Worm (Caenorhabditis elegans) whole organism, young adult: ENCODE results near the gene F59A7.14.

Experiments
- B0261.1 ChIP-seq: sonication (generic microtip); optimal IDR thresholded peaks from 2 replicates; lab custom pipeline; 2016; ENCODE audit warnings: mild to moderate bottlenecking, missing genetic modification characterization, moderate library complexity, missing compliant biosample characterization
- B0336.3 ChIP-seq: fragments of 200-800 bp; sonication (Bioruptor generic); IDR thresholded peaks from 2 replicates; pipeline ENCODE4 v1.3.6; 2022; ENCODE audit warnings: missing genetic modification characterization, missing compliant biosample characterization
- C06A6.2 ChIP-seq: fragments of 200-800 bp; sonication (Bioruptor generic); conservative IDR thresholded peaks from 2 replicates; pipeline ENCODE4 v1.3.6; 2022; ENCODE audit warnings: missing genetic modification characterization, missing compliant biosample characterization
- C17E4.6 ChIP-seq: fragments of 200-800 bp; sonication (Bioruptor generic); IDR thresholded peaks from 2 replicates; pipeline ENCODE4 v1.3.6; 2022; ENCODE audit warnings: missing genetic modification reagents, missing genetic modification characterization, missing compliant biosample characterization
- F33H1.4 ChIP-seq: fragments of 200-800 bp; sonication (Bioruptor generic); IDR thresholded peaks from 2 replicates; pipeline ENCODE4 v1.3.6; 2022; ENCODE audit warnings: missing genetic modification reagents, missing genetic modification characterization, missing compliant biosample characterization
- F37B4.10 ChIP-seq: fragments of 200-800 bp; sonication (Bioruptor generic); IDR thresholded peaks from 2 replicates; pipeline ENCODE4 v1.3.6; 2022; ENCODE audit warnings: missing genetic modification characterization, missing compliant biosample characterization
- F55B11.4 ChIP-seq: sonication (generic microtip); optimal IDR thresholded peaks from 2 replicates; lab custom pipeline; 2016; ENCODE audit warnings: missing compliant biosample characterization, missing genetic modification characterization, borderline replicate concordance; ENCODE audit not compliant: insufficient read depth
- F57C9.4 ChIP-seq: sonication (generic microtip); optimal IDR thresholded peaks from 2 replicates; lab custom pipeline; 2017; ENCODE audit warnings: mild to moderate bottlenecking, missing genetic modification characterization, missing compliant biosample characterization
- T07F8.4 ChIP-seq: sonication (generic microtip); optimal IDR thresholded peaks from 2 replicates; lab custom pipeline; 2016; ENCODE audit warnings: mild to moderate bottlenecking, missing genetic modification characterization, moderate library complexity, missing compliant biosample characterization
- ama-1 ChIP-seq, 3 experiments: fragments of 150-350 bp in 1 of 3; sonication (generic microtip) in 2 of 3; optimal IDR thresholded peaks; 2 replicates each; lab custom pipeline; 2014 to 2018; ENCODE audit warnings: missing biosample characterization in 2 of 3, missing genetic modification characterization in 2 of 3, missing genetic modification reagents in 2 of 3
- aptf-3 ChIP-seq: fragments of 200-800 bp; sonication (Bioruptor generic); IDR thresholded peaks from 2 replicates; pipeline ENCODE4 v1.3.6; 2022; ENCODE audit warnings: missing genetic modification characterization, missing compliant biosample characterization
- athp-1 ChIP-seq: sonication (generic microtip); optimal IDR thresholded peaks from 2 replicates; lab custom pipeline; 2017; ENCODE audit warnings: mild to moderate bottlenecking, missing genetic modification characterization, missing compliant biosample characterization
- attf-3 ChIP-seq: fragments of 200-800 bp; sonication (Bioruptor generic); conservative IDR thresholded peaks from 2 replicates; pipeline ENCODE4 v1.3.6; 2022; ENCODE audit warnings: missing genetic modification reagents, missing genetic modification characterization, missing compliant biosample characterization
- attf-5 ChIP-seq: fragments of 200-800 bp; sonication (Bioruptor generic); optimal IDR thresholded peaks from 2 replicates; lab custom pipeline; 2018; ENCODE audit warnings: mild to moderate bottlenecking, missing genetic modification characterization, missing compliant biosample characterization
- bed-2 ChIP-seq: fragments of 200-800 bp; sonication (Bioruptor generic); IDR thresholded peaks from 2 replicates; pipeline ENCODE4 v1.3.6; 2022; ENCODE audit warnings: missing genetic modification reagents, missing genetic modification characterization, missing compliant biosample characterization
- ccch-3 ChIP-seq: fragments of 200-800 bp; sonication (Bioruptor generic); optimal IDR thresholded peaks from 2 replicates; lab custom pipeline; 2018; ENCODE audit warnings: mild to moderate bottlenecking, missing genetic modification characterization, missing compliant biosample characterization
- cebp-2 ChIP-seq: fragments of 200-800 bp; sonication (Bioruptor generic); IDR thresholded peaks from 2 replicates; pipeline ENCODE4 v1.3.6; 2022; ENCODE audit warnings: missing genetic modification characterization, missing compliant biosample characterization
- ceh-27 ChIP-seq: fragments of 200-800 bp; sonication (Bioruptor generic); optimal IDR thresholded peaks from 2 replicates; lab custom pipeline; 2018; ENCODE audit warnings: mild to moderate bottlenecking, missing genetic modification characterization, moderate library complexity, missing compliant biosample characterization
- ceh-58 ChIP-seq: fragments of 200-800 bp; sonication (Bioruptor generic); IDR thresholded peaks from 2 replicates; pipeline ENCODE4 v1.3.6; 2022; ENCODE audit warnings: missing genetic modification characterization, missing compliant biosample characterization
- ekl-4 ChIP-seq: fragments of 200-800 bp; sonication (Bioruptor generic); IDR thresholded peaks from 2 replicates; pipeline ENCODE4 v1.3.6; 2022; ENCODE audit warnings: missing genetic modification reagents, missing genetic modification characterization, missing compliant biosample characterization
- him-1 ChIP-seq: sonication (generic microtip); optimal IDR thresholded peaks from 2 replicates; lab custom pipeline; 2016; ENCODE audit warnings: missing genotype, missing genetic modification reagents, missing genetic modification characterization, missing compliant biosample characterization
- hlh-26 ChIP-seq: fragments of 200-800 bp; sonication (Bioruptor generic); conservative IDR thresholded peaks from 2 replicates; pipeline ENCODE4 v1.3.6; 2022; ENCODE audit warnings: missing genetic modification reagents, missing genetic modification characterization, missing compliant biosample characterization
- hmg-20 ChIP-seq: fragments of 200-800 bp; sonication (Bioruptor generic); IDR thresholded peaks from 2 replicates; pipeline ENCODE4 v1.3.6; 2022; ENCODE audit warnings: missing genetic modification reagents, missing genetic modification characterization, missing compliant biosample characterization
- lag-1 ChIP-seq: fragments of 200-800 bp; sonication (Bioruptor generic); IDR thresholded peaks from 2 replicates; pipeline ENCODE4 v1.3.6; 2022; ENCODE audit warnings: missing genetic modification reagents, missing genetic modification characterization, missing compliant biosample characterization
- lin-26 ChIP-seq: fragments of 200-800 bp; sonication (Bioruptor generic); IDR thresholded peaks from 2 replicates; pipeline ENCODE4 v1.3.6; 2022; ENCODE audit warnings: missing genetic modification reagents, missing genetic modification characterization, missing compliant biosample characterization
- lin-35 ChIP-seq, 3 experiments: fragments of 150-350 bp in 2 of 3; sonication (generic microtip) in 1 of 3; optimal IDR thresholded peaks; 2 replicates each; lab custom pipeline; 2014 to 2018; ENCODE audit warnings: missing biosample characterization in 3 of 3, missing genetic modification characterization in 3 of 3, missing genetic modification reagents in 3 of 3
- lin-40 ChIP-seq: sonication (generic microtip); optimal IDR thresholded peaks from 2 replicates; lab custom pipeline; 2016; ENCODE audit warnings: missing genetic modification characterization, mild to moderate bottlenecking, missing compliant biosample characterization, missing genotype, missing genetic modification reagents
- lin-54 ChIP-seq: fragments of 200-800 bp; sonication (Bioruptor generic); optimal IDR thresholded peaks from 2 replicates; lab custom pipeline; 2018; ENCODE audit warnings: mild to moderate bottlenecking, missing genetic modification characterization, missing compliant biosample characterization
- lsl-1 ChIP-seq: fragments of 200-800 bp; sonication (Bioruptor generic); optimal IDR thresholded peaks from 2 replicates; lab custom pipeline; 2018; ENCODE audit warnings: mild to moderate bottlenecking, missing genetic modification characterization, moderate library complexity, missing compliant biosample characterization
- madf-10 ChIP-seq: sonication (generic microtip); optimal IDR thresholded peaks from 2 replicates; lab custom pipeline; 2016; ENCODE audit warnings: mild to moderate bottlenecking, missing genetic modification characterization, missing compliant biosample characterization
- madf-6 ChIP-seq: fragments of 200-800 bp; sonication (Bioruptor generic); IDR thresholded peaks from 2 replicates; pipeline ENCODE4 v1.3.6; 2022; ENCODE audit warnings: missing genetic modification reagents, missing genetic modification characterization, missing compliant biosample characterization
- nfya-2 ChIP-seq: fragments of 200-800 bp; sonication (Bioruptor generic); IDR thresholded peaks from 2 replicates; pipeline ENCODE4 v1.3.6; 2022; ENCODE audit warnings: missing genetic modification reagents, missing genetic modification characterization, missing compliant biosample characterization
- rcor-1 ChIP-seq: fragments of 200-800 bp; sonication (Bioruptor generic); IDR thresholded peaks from 2 replicates; pipeline ENCODE4 v1.3.6; 2022; ENCODE audit warnings: missing genetic modification reagents, missing genetic modification characterization, missing compliant biosample characterization
- snpc-1.1 ChIP-seq: sonication (generic microtip); optimal IDR thresholded peaks from 2 replicates; lab custom pipeline; 2017; ENCODE audit warnings: missing genetic modification characterization, mild to moderate bottlenecking, missing compliant biosample characterization, antibody characterized with exemption, moderate library complexity, missing genotype, missing genetic modification reagents; ENCODE audit not compliant: insufficient read depth
- snpc-1.3 ChIP-seq: sonication (generic microtip); optimal IDR thresholded peaks from 2 replicates; lab custom pipeline; 2017; ENCODE audit warnings: missing genetic modification characterization, mild to moderate bottlenecking, missing compliant biosample characterization, antibody characterized with exemption, moderate library complexity, missing genotype, missing genetic modification reagents; ENCODE audit not compliant: insufficient read depth
- snpc-4 ChIP-seq, 5 experiments: fragments of 150-350 bp in 1 of 5; sonication (generic microtip) in 4 of 5; optimal IDR thresholded peaks; 2 replicates each; lab custom pipeline; 2014 to 2018; ENCODE audit warnings: missing genetic modification characterization in 5 of 5, missing biosample characterization in 3 of 5, antibody characterized with exemption in 2 of 5, mild to moderate bottlenecking in 2 of 5, missing compliant biosample characterization in 2 of 5, missing genotype in 2 of 5, moderate library complexity in 2 of 5, missing genetic modification reagents in 1 of 5
- unc-130 ChIP-seq: sonication (generic microtip); optimal IDR thresholded peaks from 2 replicates; lab custom pipeline; 2016; ENCODE audit warnings: missing genetic modification reagents, missing genetic modification characterization, missing compliant biosample characterization
- ztf-22 ChIP-seq: fragments of 200-800 bp; sonication (Bioruptor generic); optimal IDR thresholded peaks from 2 replicates; lab custom pipeline; 2018; ENCODE audit warnings: mild to moderate bottlenecking, missing genetic modification characterization, moderate library complexity, missing compliant biosample characterization
- ztf-28 ChIP-seq: fragments of 200-800 bp; sonication (Bioruptor generic); IDR thresholded peaks from 2 replicates; pipeline ENCODE4 v1.3.6; 2022; ENCODE audit warnings: missing genetic modification reagents, missing genetic modification characterization, missing compliant biosample characterization
- ztf-3 ChIP-seq: fragments of 200-800 bp; sonication (Bioruptor generic); optimal IDR thresholded peaks from 2 replicates; lab custom pipeline; 2018; ENCODE audit warnings: mild to moderate bottlenecking, missing genetic modification characterization, missing compliant biosample characterization

Gene F59A7.14

ce11 chrV:2008412-2008811, 10.4 kb upstream of the F59A7.14 start (continued):
- no peak for TF ChIP-seq ama-1 (optimal IDR thresholded peaks at IDR 0.05; lab: Kevin White, UChicago)
- no peak for TF ChIP-seq ama-1 (GFP tag; optimal IDR thresholded peaks at IDR 0.05; lab: Kevin White, UChicago)
- peak; percentile 93 for TF ChIP-seq lsl-1
- no peak for TF ChIP-seq F37B4.10 (GFP tag; lab: Robert Waterston, UW)
- peak; percentile 29 for TF ChIP-seq snpc-4 (GFP tag; optimal IDR thresholded peaks at IDR 0.05; lab: Kevin White, UChicago)
- peak in 2 of 4 experiments; percentile 25 to 30 for TF ChIP-seq snpc-4 (tag; optimal IDR thresholded peaks at IDR 0.05; lab: Kevin White, UChicago)
- TF ChIP-seq lin-26 (GFP tag; lab: Robert Waterston, UW): no peak
- TF ChIP-seq madf-6 (GFP tag; lab: Robert Waterston, UW): peak; percentile 90

- 0 out of 2 replicates have a peak, but pooled peaks have one; percentile 23 for TF ChIP-seq ceh-58
- no peak for TF ChIP-seq attf-5
Observed at ce11 chrV:2011777-2012176, 7.0 kb upstream of the F59A7.14 start, which contains the start of gene F59A7.7. Gene F59A7.7 (plus strand): TSS chrV:2012077.

- TF ChIP-seq lin-35 (GFP tag; optimal IDR thresholded peaks at IDR 0.05; lab: Kevin White, UChicago) (no peak), C17E4.6 (GFP tag; lab: Robert Waterston, UW) (no peak), C06A6.2 (GFP tag; lab: Robert Waterston, UW) (no peak), lin-54 (GFP tag; lab: Kevin White, UChicago) (no peak), snpc-1.3 (tag; lab: Kevin White, UChicago) (no peak), ztf-28 (GFP tag; lab: Robert Waterston, UW) (no peak), bed-2 (GFP tag; lab: Robert Waterston, UW) (no peak), athp-1 (no peak), lin-40 (tag; lab: Kevin White, UChicago) (no peak)
Observed at ce11 chrV:2013824-2014223, 5.0 kb upstream of the F59A7.14 start, which contains the start of gene F59A7.11. Gene F59A7.11 (minus strand): TSS chrV:2013924.

DNA sequence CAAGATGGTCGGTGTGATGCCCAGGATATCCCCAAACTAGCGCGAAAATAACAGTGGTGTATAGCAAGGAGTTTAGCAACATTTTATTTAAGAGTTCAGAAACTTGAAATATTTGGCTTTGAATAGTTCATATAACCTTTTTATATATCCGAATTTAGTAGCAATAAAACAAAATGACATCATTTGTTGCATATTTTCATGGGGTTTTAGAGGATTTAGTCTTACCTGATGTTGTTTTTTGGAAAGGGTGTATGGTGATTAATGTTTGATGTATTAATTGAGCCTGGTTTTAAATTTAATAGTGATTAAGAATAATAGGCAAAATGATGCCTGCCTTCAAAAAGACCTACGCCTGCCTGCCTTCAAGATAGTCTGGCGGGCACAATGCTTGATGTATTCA, 2.4 kb upstream of the F59A7.14 start, which contains the start of gene F59A7.2:
TSS of gene F59A7.2 (minus strand) at position 101 of the 400 bp plus-strand sequence.
- TF ChIP-seq ztf-22 (GFP tag; lab: Kevin White, UChicago) (no peak), lag-1 (GFP tag; lab: Robert Waterston, UW) (no peak), ekl-4 (GFP tag; lab: Robert Waterston, UW) (no peak), hlh-26 (GFP tag; lab: Robert Waterston, UW) (no peak), F55B11.4 (no peak), F57C9.4 (no peak), him-1 (tag; lab: Kevin White, UChicago) (no peak), attf-5 (no peak), C06A6.2 (GFP tag; lab: Robert Waterston, UW) (no peak), hmg-20 (GFP tag; lab: Robert Waterston, UW) (no peak), nfya-2 (GFP tag; lab: Robert Waterston, UW) (no peak), ztf-28 (GFP tag; lab: Robert Waterston, UW) (no peak)

ce11 chrV:2021283-2021682, 2.5 kb downstream of the F59A7.14 start:
- TF ChIP-seq lag-1 (GFP tag; lab: Robert Waterston, UW) (no peak), ceh-27 (GFP tag; lab: Kevin White, UChicago) (no peak), lsl-1 (no peak), B0261.1 (tag; lab: Kevin White, UChicago) (no peak), ccch-3 (no peak), aptf-3 (GFP tag; lab: Robert Waterston, UW) (no peak), attf-3 (GFP tag; lab: Robert Waterston, UW) (no peak), rcor-1 (GFP tag; lab: Robert Waterston, UW) (no peak), F33H1.4 (no peak), madf-10 (no peak), cebp-2 (GFP tag; lab: Robert Waterston, UW) (no peak), ztf-3 (GFP tag; lab: Kevin White, UChicago) (no peak), B0336.3 (no peak), T07F8.4 (tag; lab: Kevin White, UChicago) (no peak), snpc-1.1 (tag; lab: Kevin White, UChicago) (no peak), unc-130 (GFP tag; lab: Kevin White, UChicago) (no peak)
- TF ChIP-seq, all 124 proteins: peak for 0
